Worm (Caenorhabditis elegans) whole organism, L2 larva: ENCODE data around the gene srh-111.

Experiments used
- aly-2 ChIP-seq: fragments of 150-350 bp; optimal IDR thresholded peaks from 2 replicates; lab custom pipeline; 2014; ENCODE audit warnings: missing biosample characterization, missing genetic modification characterization
- blmp-1 ChIP-seq: sonication (generic microtip); optimal IDR thresholded peaks from 2 replicates; lab custom pipeline; 2017; ENCODE audit warnings: missing genetic modification characterization, mild to moderate bottlenecking, missing compliant biosample characterization, antibody characterized with exemption, moderate library complexity; ENCODE audit not compliant: insufficient read depth
- crh-2 ChIP-seq: sonication (generic microtip); optimal IDR thresholded peaks from 2 replicates; lab custom pipeline; 2017; ENCODE audit warnings: missing biosample characterization, missing genetic modification characterization
- fos-1 ChIP-seq: fragments of 150-350 bp; optimal IDR thresholded peaks from 2 replicates; lab custom pipeline; 2014; ENCODE audit warnings: missing biosample characterization, missing genetic modification characterization
- lin-39 ChIP-seq: fragments of 150-350 bp; optimal IDR thresholded peaks from 2 replicates; lab custom pipeline; 2014; ENCODE audit warnings: missing biosample characterization, missing genetic modification reagents, missing genetic modification characterization
- nhr-11 ChIP-seq: fragments of 150-350 bp; optimal IDR thresholded peaks from 2 replicates; lab custom pipeline; 2014; ENCODE audit warnings: missing biosample characterization, missing genetic modification characterization

DNA sequence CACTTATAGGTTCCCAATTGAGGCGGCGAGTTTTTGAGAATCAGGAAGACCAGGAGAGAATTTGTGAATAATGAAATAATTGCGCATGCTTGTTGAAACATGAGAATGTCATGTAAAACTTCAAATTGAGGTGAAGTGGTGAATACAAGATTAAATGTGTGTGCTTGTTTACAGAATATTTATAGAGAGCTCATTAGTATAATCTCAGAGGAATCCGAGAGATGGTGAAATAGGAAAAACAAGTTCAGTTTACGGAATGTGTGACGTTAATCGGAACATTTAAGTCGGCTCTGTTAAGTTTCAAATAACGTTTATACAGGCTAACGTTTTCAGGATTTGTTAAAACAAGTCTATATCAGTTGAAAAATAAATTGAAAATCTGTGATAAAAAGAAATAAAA is 26.9 kb downstream of the srh-111 start, which contains the start of gene str-200:
- TF ChIP-seq fos-1 (tag; lab: Kevin White, UChicago) (no peak), aly-2 (tag; lab: Kevin White, UChicago) (no peak), blmp-1 (tag; lab: Kevin White, UChicago) (no peak), crh-2 (tag; lab: Kevin White, UChicago) (no peak), lin-39 (tag; lab: Kevin White, UChicago) (no peak), nhr-11 (tag; lab: Kevin White, UChicago) (no peak)
